Fruit fly (Drosophila melanogaster) whole organism, embryonic: ENCODE results near the gene CG8281.

Experiments used
- B-H1 ChIP-seq: fragments of 200-800 bp; sonication (Bioruptor generic); IDR thresholded peaks from 3 replicates; pipeline ENCODE4 v1.3.6; 2022; ENCODE audit warnings: missing biosample characterization, missing genetic modification characterization
- Blimp-1 ChIP-seq: fragments of 200-800 bp; sonication (Bioruptor generic); optimal IDR thresholded peaks from 3 replicates; lab custom pipeline; 2018; ENCODE audit warnings: missing biosample characterization, missing genetic modification characterization, mild to moderate bottlenecking, moderate library complexity, missing genetic modification reagents
- CG10267 ChIP-seq: fragments of 200-800 bp; sonication (Bioruptor generic); optimal IDR thresholded peaks from 2 replicates; lab custom pipeline; 2018; ENCODE audit warnings: missing biosample characterization, mild to moderate bottlenecking, missing genetic modification characterization, moderate library complexity
- CG12659 ChIP-seq: fragments of 200-800 bp; sonication (Bioruptor generic); optimal IDR thresholded peaks from 3 replicates; lab custom pipeline; 2017; ENCODE audit warnings: mild to moderate bottlenecking, missing biosample characterization, missing genetic modification reagents, missing genetic modification characterization
- CG13424 ChIP-seq: fragments of 200-800 bp; sonication (Bioruptor generic); optimal IDR thresholded peaks from 2 replicates; lab custom pipeline; 2019; ENCODE audit warnings: missing biosample characterization, mild to moderate bottlenecking, missing genetic modification characterization, moderate library complexity
- CG13775 ChIP-seq: fragments of 200-800 bp; sonication (Bioruptor generic); optimal IDR thresholded peaks from 3 replicates; lab custom pipeline; 2017; ENCODE audit warnings: missing biosample characterization, mild to moderate bottlenecking, missing genetic modification characterization
- CG15269 ChIP-seq: fragments of 200-800 bp; sonication (Bioruptor generic); optimal IDR thresholded peaks from 2 replicates; lab custom pipeline; 2018; ENCODE audit warnings: missing biosample characterization, mild to moderate bottlenecking, missing genetic modification characterization, moderate library complexity
- CG1529 ChIP-seq: fragments of 200-800 bp; sonication (Bioruptor generic); optimal IDR thresholded peaks from 3 replicates; lab custom pipeline; 2018; ENCODE audit warnings: missing biosample characterization, missing genetic modification characterization
- CG15601 ChIP-seq: fragments of 200-800 bp; sonication (Bioruptor generic); optimal IDR thresholded peaks from 3 replicates; lab custom pipeline; 2019; ENCODE audit warnings: missing biosample characterization, mild to moderate bottlenecking, missing genetic modification characterization, moderate library complexity
- CG16863 ChIP-seq: fragments of 200-800 bp; sonication (Bioruptor generic); optimal IDR thresholded peaks from 3 replicates; lab custom pipeline; 2016; ENCODE audit warnings: missing biosample characterization, missing genetic modification characterization
- CG17328 ChIP-seq: fragments of 200-800 bp; sonication (Bioruptor generic); IDR thresholded peaks from 2 replicates; pipeline ENCODE4 v1.3.6; 2022; ENCODE audit warnings: missing biosample characterization, missing genetic modification characterization
- CG17912 ChIP-seq: fragments of 200-800 bp; sonication (Bioruptor generic); optimal IDR thresholded peaks from 2 replicates; lab custom pipeline; 2018; ENCODE audit warnings: missing biosample characterization, mild to moderate bottlenecking, missing genetic modification characterization
- CG18262 ChIP-seq: fragments of 200-800 bp; optimal IDR thresholded peaks from 3 replicates; lab custom pipeline; 2019; ENCODE audit warnings: missing biosample characterization, mild to moderate bottlenecking, missing genetic modification characterization, moderate library complexity
- CG18476 ChIP-seq: fragments of 200-800 bp; sonication (Bioruptor generic); optimal IDR thresholded peaks from 2 replicates; lab custom pipeline; 2016; ENCODE audit warnings: missing biosample characterization, mild to moderate bottlenecking, missing genetic modification characterization
- CG18599 ChIP-seq: fragments of 200-800 bp; sonication (Bioruptor generic); optimal IDR thresholded peaks from 3 replicates; lab custom pipeline; 2017; ENCODE audit warnings: missing biosample characterization, missing genetic modification characterization, mild to moderate bottlenecking, moderate library complexity, missing genetic modification reagents
- CG30403 ChIP-seq: fragments of 200-800 bp; sonication (Bioruptor generic); optimal IDR thresholded peaks from 3 replicates; lab custom pipeline; 2016; ENCODE audit warnings: missing biosample characterization, missing genetic modification characterization
- CG3065 ChIP-seq: fragments of 200-800 bp; sonication (Bioruptor generic); optimal IDR thresholded peaks from 2 replicates; lab custom pipeline; 2016; ENCODE audit warnings: missing biosample characterization, missing genetic modification characterization
- CG31441 ChIP-seq: fragments of 200-800 bp; sonication (Bioruptor generic); IDR thresholded peaks from 2 replicates; pipeline ENCODE4 v1.3.6; 2022; ENCODE audit warnings: missing biosample characterization, missing genetic modification characterization
- CG3163 ChIP-seq: fragments of 200-800 bp; sonication (Bioruptor generic); optimal IDR thresholded peaks from 3 replicates; lab custom pipeline; 2016; ENCODE audit warnings: missing biosample characterization, missing genetic modification characterization
- CG32772 ChIP-seq: fragments of 200-800 bp; sonication (Bioruptor generic); IDR thresholded peaks from 2 replicates; pipeline ENCODE4 v1.3.6; 2022; ENCODE audit warnings: missing biosample characterization, missing genetic modification characterization
- CG4707 ChIP-seq: fragments of 200-800 bp; sonication (Bioruptor generic); optimal IDR thresholded peaks from 2 replicates; lab custom pipeline; 2018; ENCODE audit warnings: missing biosample characterization, mild to moderate bottlenecking, missing genetic modification characterization, moderate library complexity
- CG7556 ChIP-seq: fragments of 200-800 bp; sonication (Bioruptor generic); optimal IDR thresholded peaks from 2 replicates; lab custom pipeline; 2017; ENCODE audit warnings: missing biosample characterization, mild to moderate bottlenecking, missing genetic modification characterization
- CG9215 ChIP-seq: fragments of 200-800 bp; sonication (Bioruptor generic); IDR thresholded peaks from 2 replicates; pipeline ENCODE4 v1.3.6; 2022; ENCODE audit warnings: missing biosample characterization, missing genetic modification characterization
- CG9437 ChIP-seq: fragments of 200-800 bp; sonication (Bioruptor generic); optimal IDR thresholded peaks from 2 replicates; lab custom pipeline; 2018; ENCODE audit warnings: missing biosample characterization, mild to moderate bottlenecking, missing genetic modification characterization
- CrebB ChIP-seq: fragments of 200-800 bp; sonication (Bioruptor generic); optimal IDR thresholded peaks from 3 replicates; lab custom pipeline; 2018; ENCODE audit warnings: missing biosample characterization, mild to moderate bottlenecking, missing genetic modification characterization
- HHEX ChIP-seq: fragments of 200-800 bp; sonication (Bioruptor generic); optimal IDR thresholded peaks from 3 replicates; lab custom pipeline; 2017; ENCODE audit warnings: missing biosample characterization, mild to moderate bottlenecking, missing genetic modification characterization, missing genetic modification reagents
- Hr78 ChIP-seq, 2 experiments: fragments of 200-800 bp in 1 of 2; fragments of >200 bp in 1 of 2; sonication (Bioruptor generic) in 1 of 2; optimal IDR thresholded peaks; 2 replicates each; lab custom pipeline; 2017 to 2019; ENCODE audit warnings: missing biosample characterization in 2 of 2, missing genetic modification characterization in 2 of 2, mild to moderate bottlenecking in 1 of 2, moderate library complexity in 1 of 2
- NC2α ChIP-seq: fragments of 200-800 bp; sonication (Bioruptor generic); optimal IDR thresholded peaks from 2 replicates; lab custom pipeline; 2016; ENCODE audit warnings: missing biosample characterization, missing genetic modification characterization
- Sox100B ChIP-seq: fragments of 200-800 bp; sonication (Bioruptor generic); optimal IDR thresholded peaks from 3 replicates; lab custom pipeline; 2018; ENCODE audit warnings: missing biosample characterization, mild to moderate bottlenecking, missing genetic modification characterization
- Xbp1 ChIP-seq: fragments of 200-800 bp; sonication (Bioruptor generic); optimal IDR thresholded peaks from 3 replicates; lab custom pipeline; 2016; ENCODE audit warnings: missing biosample characterization, mild to moderate bottlenecking, missing genetic modification characterization
- az2 ChIP-seq: fragments of 200-800 bp; sonication (Bioruptor generic); optimal IDR thresholded peaks from 3 replicates; lab custom pipeline; 2016; ENCODE audit warnings: missing biosample characterization, missing genetic modification characterization
- chinmo ChIP-seq: fragments of 200-800 bp; sonication (Bioruptor generic); IDR thresholded peaks from 4 replicates; pipeline ENCODE4 v1.3.6; 2022; ENCODE audit warnings: missing biosample characterization, missing genetic modification characterization; ENCODE audit not compliant: partially characterized antibody
- dmrt99B ChIP-seq: fragments of 200-800 bp; sonication (Bioruptor generic); optimal IDR thresholded peaks from 2 replicates; lab custom pipeline; 2018; ENCODE audit warnings: missing biosample characterization, mild to moderate bottlenecking, missing genetic modification characterization, moderate library complexity
- dpn ChIP-seq, 2 experiments: fragments of 200-800 bp; sonication (Bioruptor generic); optimal IDR thresholded peaks; 3 replicates each; lab custom pipeline; 2016; ENCODE audit warnings: missing biosample characterization in 2 of 2, missing genetic modification characterization in 2 of 2
- grau ChIP-seq: fragments of 200-800 bp; optimal IDR thresholded peaks from 3 replicates; lab custom pipeline; 2019; ENCODE audit warnings: missing biosample characterization, mild to moderate bottlenecking, missing genetic modification characterization, moderate library complexity
- grn ChIP-seq: fragments of 200-800 bp; sonication (Bioruptor generic); optimal IDR thresholded peaks from 3 replicates; lab custom pipeline; 2017; ENCODE audit warnings: missing biosample characterization, missing genetic modification characterization
- gsb-n ChIP-seq: fragments of 200-800 bp; sonication (Bioruptor generic); optimal IDR thresholded peaks from 3 replicates; lab custom pipeline; 2018; ENCODE audit warnings: missing biosample characterization, mild to moderate bottlenecking, missing genetic modification characterization
- insv ChIP-seq, 2 experiments: fragments of 200-800 bp; sonication (Bioruptor generic); optimal IDR thresholded peaks; 3 replicates each; lab custom pipeline; 2016 to 2018; ENCODE audit warnings: missing biosample characterization in 2 of 2, missing genetic modification characterization in 2 of 2
- jigr1 ChIP-seq: fragments of 200-800 bp; sonication (Bioruptor generic); IDR thresholded peaks from 3 replicates; pipeline ENCODE4 v1.3.6; 2022; ENCODE audit warnings: missing biosample characterization, missing genetic modification characterization
- nau ChIP-seq: fragments of 200-800 bp; sonication (Bioruptor generic); optimal IDR thresholded peaks from 3 replicates; lab custom pipeline; 2017; ENCODE audit warnings: missing biosample characterization, mild to moderate bottlenecking, missing genetic modification characterization, missing genetic modification reagents
- odd ChIP-seq: fragments of 200-800 bp; sonication (Bioruptor generic); optimal IDR thresholded peaks from 2 replicates; lab custom pipeline; 2017; ENCODE audit warnings: missing biosample characterization, mild to moderate bottlenecking, missing genetic modification characterization
- org-1 ChIP-seq: fragments of 200-800 bp; sonication (Bioruptor generic); optimal IDR thresholded peaks from 2 replicates; lab custom pipeline; 2017; ENCODE audit warnings: missing biosample characterization, missing genetic modification characterization
- sens ChIP-seq: fragments of 200-800 bp; sonication (Bioruptor generic); peaks from one replicate; lab custom pipeline; 2016; ENCODE audit warnings: missing biosample characterization, missing genetic modification characterization
- seq ChIP-seq: fragments of 200-800 bp; sonication (Bioruptor generic); IDR thresholded peaks from 2 replicates; pipeline ENCODE4 v1.3.6; 2022; ENCODE audit warnings: missing biosample characterization, missing genetic modification characterization
- tap ChIP-seq: fragments of 200-800 bp; optimal IDR thresholded peaks from 3 replicates; lab custom pipeline; 2019; ENCODE audit warnings: missing biosample characterization, mild to moderate bottlenecking, missing genetic modification characterization, moderate library complexity
- tll ChIP-seq, 2 experiments: fragments of 200-800 bp in 1 of 2; fragments of >200 bp in 1 of 2; sonication (Bioruptor generic) in 1 of 2; optimal IDR thresholded peaks; 2 replicates each; lab custom pipeline; 2017 to 2019; ENCODE audit warnings: missing biosample characterization in 2 of 2, missing genetic modification characterization in 2 of 2, mild to moderate bottlenecking in 1 of 2, moderate library complexity in 1 of 2
- trh ChIP-seq: fragments of 200-800 bp; sonication (Bioruptor generic); optimal IDR thresholded peaks from 2 replicates; lab custom pipeline; 2016; ENCODE audit warnings: missing biosample characterization, missing genetic modification characterization
- wor ChIP-seq: fragments of 200-800 bp; sonication (Bioruptor generic); IDR thresholded peaks from 2 replicates; pipeline ENCODE4 v1.3.6; 2022; ENCODE audit warnings: missing biosample characterization, missing genetic modification characterization

Gene CG8281

DNA sequence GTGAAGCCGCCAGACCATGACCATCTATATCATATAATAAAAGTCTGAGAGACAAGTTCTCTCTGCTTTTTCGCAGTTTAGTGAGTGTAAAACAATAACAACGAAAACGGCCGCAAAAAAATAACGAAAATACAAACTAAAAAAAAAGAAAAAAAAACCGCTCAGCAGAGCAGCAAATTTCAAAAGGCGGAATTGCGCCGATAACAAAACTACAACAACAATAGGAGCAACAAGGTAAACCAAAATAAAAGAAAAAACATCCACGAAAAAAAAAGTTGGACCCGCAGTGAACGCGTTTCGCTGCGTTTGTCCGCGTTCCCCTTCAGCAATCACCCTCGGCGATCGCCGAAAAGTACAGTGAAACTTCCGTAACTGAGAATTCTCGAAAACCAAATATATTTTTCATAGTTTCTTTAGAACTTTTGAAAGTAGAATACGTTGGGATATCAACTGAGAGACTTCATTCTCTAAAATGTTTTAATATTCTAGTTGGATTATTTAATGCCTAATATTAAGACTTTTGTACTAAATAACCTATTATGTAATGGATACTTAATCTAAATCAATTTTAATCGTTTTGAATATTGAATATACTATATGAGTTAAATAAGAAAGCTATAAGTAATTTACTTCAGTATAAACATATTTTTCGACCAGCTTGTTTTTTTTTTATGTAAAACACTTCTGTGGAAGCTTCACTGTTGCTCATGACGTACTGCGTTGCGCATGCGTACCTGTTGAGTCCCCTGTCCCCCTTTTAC lies 36.5 kb upstream of the CG8281 start (continued):
- TF ChIP-seq CG18262 (peak; percentile 74), CG9437 (GFP tag; lab: Kevin White, UChicago) (peak; percentile 47), CrebB (tag; lab: Kevin White, UChicago) (no peak), CG13775 (GFP tag; lab: Kevin White, UChicago) (peak; percentile 51), trh (GFP tag; lab: Kevin White, UChicago) (peak; percentile 23), CG4707 (GFP tag; lab: Kevin White, UChicago) (no peak), Xbp1 (peak; percentile 55), dpn (GFP tag; optimal IDR thresholded peaks at IDR 0.05; lab: Kevin White, UChicago) (peak in 1 of 2 experiments; percentile 42), nau (GFP tag; lab: Kevin White, UChicago) (peak; percentile 34), CG9215 (GFP tag; lab: Robert Waterston, UW) (peak; percentile 34), insv (GFP tag; optimal IDR thresholded peaks at IDR 0.05; lab: Kevin White, UChicago) (no peak), CG3065 (GFP tag; lab: Kevin White, UChicago) (no peak), dmrt99B (tag; lab: Kevin White, UChicago) (peak; percentile 70), CG16863 (GFP tag; lab: Kevin White, UChicago) (peak; percentile 29), CG15601 (peak; percentile 48), CG13424 (tag; lab: Kevin White, UChicago) (peak; percentile 63), tll (GFP tag; optimal IDR thresholded peaks at IDR 0.05; lab: Kevin White, UChicago) (no peak), org-1 (peak; percentile 43), CG31441 (GFP tag; lab: Robert Waterston, UW) (peak; percentile 72), CG17912 (GFP tag; lab: Kevin White, UChicago) (no peak), tap (tag; lab: Kevin White, UChicago) (no peak), CG32772 (GFP tag; lab: Robert Waterston, UW) (0 out of 2 replicates have a peak, but pooled peaks have one; percentile 43), CG30403 (GFP tag; lab: Kevin White, UChicago) (peak; percentile 53), grau (tag; lab: Kevin White, UChicago) (peak; percentile 88), CG18476 (GFP tag; lab: Kevin White, UChicago) (peak; percentile 40), CG18599 (GFP tag; lab: Kevin White, UChicago) (peak; percentile 49), Hr78 (GFP tag; optimal IDR thresholded peaks at IDR 0.05; lab: Kevin White, UChicago) (peak in 1 of 2 experiments; percentile 37), CG12659 (GFP tag; lab: Kevin White, UChicago) (peak; percentile 48), grn (no peak), CG1529 (GFP tag; lab: Kevin White, UChicago) (peak; percentile 2), az2 (GFP tag; lab: Kevin White, UChicago) (peak; percentile 65), B-H1 (GFP tag; lab: Robert Waterston, UW) (0 out of 3 replicates have a peak, but pooled peaks have one; percentile 16), Blimp-1 (GFP tag; lab: Kevin White, UChicago) (peak; percentile 50), chinmo (GFP tag; lab: Robert Waterston, UW) (0 out of 4 replicates have a peak, but pooled peaks have one; percentile 43), seq (GFP tag; lab: Robert Waterston, UW) (peak; percentile 60; the same call in 1 of the 2 replicates), wor (GFP tag; lab: Robert Waterston, UW) (0 out of 2 replicates have a peak, but pooled peaks have one; percentile 27), NC2α (no peak), sens (peak; percentile 91), HHEX (GFP tag; lab: Kevin White, UChicago) (peak; percentile 30), CG17328 (GFP tag; lab: Robert Waterston, UW) (0 out of 2 replicates have a peak, but pooled peaks have one; percentile 37), Sox100B (GFP tag; lab: Kevin White, UChicago) (peak; percentile 69), CG10267 (peak; percentile 64), CG15269 (tag; lab: Kevin White, UChicago) (peak; percentile 53), gsb-n (tag; lab: Kevin White, UChicago) (no peak), CG7556 (peak; percentile 76), CG3163 (GFP tag; lab: Kevin White, UChicago) (no peak), jigr1 (GFP tag; lab: Robert Waterston, UW) (no peak), odd (GFP tag; lab: Kevin White, UChicago) (peak; percentile 55)
